Fruit fly (Drosophila melanogaster) S2 (cell line): ENCODE results near the gene CG31676.

Source experiments
- CG8478 ChIP-seq: fragments of >200 bp; optimal IDR thresholded peaks from 2 replicates; lab custom pipeline; 2018
- CTCF ChIP-seq, 2 experiments: fragments of >200 bp; optimal IDR thresholded peaks; 2 replicates each; lab custom pipeline; 2018

dm6 chr2L:20826226-20826625, 14.3 kb upstream of the CG31676 start:
- TF ChIP-seq CG8478 (no peak), CTCF (optimal IDR thresholded peaks at IDR 0.05; lab: Kevin White, UChicago) (peak; percentile 77 to 86)
